Worm (Caenorhabditis elegans): Measurements from ENCODE around the gene nhr-212.

- TF ChIP-seq snu-23 (GFP tag; optimal IDR thresholded peaks at IDR 0.05) (no peak), nhr-90 (tag; optimal IDR thresholded peaks at IDR 0.05; ENCODE audit: poor library complexity) (no peak), lin-39 (tag; optimal IDR thresholded peaks at IDR 0.05) (no peak), ama-1 (optimal IDR thresholded peaks at IDR 0.05) (no peak), elt-2 (tag; optimal IDR thresholded peaks at IDR 0.05) (no peak), zip-4 (GFP tag; optimal IDR thresholded peaks at IDR 0.05) (no peak), irx-1 (tag; optimal IDR thresholded peaks at IDR 0.05) (no peak)
Observed at ce11 chrV:443193-443592, 41.5 kb upstream of the nhr-212 start, which contains the start of gene srh-33.

Data from whole organism, L1 larva.